Worm (Caenorhabditis elegans) whole organism, L4 larva: Measurements from ENCODE around the gene grsp-3.

Source experiments
- D1046.2 ChIP-seq: fragments of 200-800 bp; sonication (Bioruptor generic); IDR thresholded peaks from 2 replicates; pipeline ENCODE4 v1.3.6; 2022; ENCODE audit warnings: missing genetic modification characterization, missing compliant biosample characterization
- F44E2.7 ChIP-seq: fragments of 200-800 bp; sonication (Bioruptor generic); IDR thresholded peaks from 2 replicates; pipeline ENCODE4 v2.1.2; 2022; ENCODE audit warnings: missing genetic modification characterization, missing compliant biosample characterization
- F49E8.2 ChIP-seq: sonication (generic microtip); optimal IDR thresholded peaks from 2 replicates; lab custom pipeline; 2016; ENCODE audit warnings: missing compliant biosample characterization, mild to moderate bottlenecking, missing genetic modification characterization, borderline replicate concordance
- T26A8.4 ChIP-seq: fragments of 200-800 bp; sonication (Bioruptor generic); IDR thresholded peaks from 2 replicates; pipeline ENCODE4 v1.3.6; 2022; ENCODE audit warnings: missing genetic modification characterization, missing compliant biosample characterization
- Y105C5A.15 ChIP-seq: fragments of 200-800 bp; sonication (Bioruptor generic); IDR thresholded peaks from 2 replicates; pipeline ENCODE4 v1.3.6; 2022; ENCODE audit warnings: missing genetic modification characterization, missing compliant biosample characterization
- Y75B8A.6 ChIP-seq: fragments of 200-800 bp; sonication (Bioruptor generic); IDR thresholded peaks from 2 replicates; pipeline ENCODE4 v1.3.6; 2022; ENCODE audit warnings: missing genetic modification reagents, missing genetic modification characterization, missing compliant biosample characterization
- ZK546.5 ChIP-seq, 2 experiments: sonication (generic microtip); optimal IDR thresholded peaks; 2 replicates each; lab custom pipeline; 2017; ENCODE audit warnings: missing biosample characterization in 2 of 2, missing genetic modification characterization in 2 of 2
- aha-1 ChIP-seq: fragments of 150-350 bp; peaks from one replicate; lab custom pipeline; 2014; ENCODE audit warnings: missing biosample characterization, missing genetic modification characterization
- ama-1 ChIP-seq: fragments of 150-350 bp; optimal IDR thresholded peaks from 2 replicates; lab custom pipeline; 2014; ENCODE audit warnings: inconsistent platforms, mixed read lengths
- arid-1 ChIP-seq: fragments of 200-800 bp; sonication (Bioruptor generic); conservative IDR thresholded peaks from 2 replicates; pipeline ENCODE4 v1.3.6; 2022; ENCODE audit warnings: missing genetic modification reagents, missing genetic modification characterization, missing compliant biosample characterization
- attf-4 ChIP-seq: sonication (generic microtip); optimal IDR thresholded peaks from 3 replicates; lab custom pipeline; 2017; ENCODE audit warnings: missing biosample characterization, missing genetic modification characterization
- ceh-62 ChIP-seq: sonication (generic microtip); optimal IDR thresholded peaks from 2 replicates; lab custom pipeline; 2017; ENCODE audit warnings: missing biosample characterization, missing genetic modification characterization
- ceh-82 ChIP-seq: sonication (generic microtip); optimal IDR thresholded peaks from 2 replicates; lab custom pipeline; 2017; ENCODE audit warnings: missing biosample characterization, missing genetic modification characterization
- ctbp-1 ChIP-seq: fragments of 200-800 bp; sonication (Bioruptor generic); IDR thresholded peaks from 2 replicates; pipeline ENCODE4 v1.3.6; 2022; ENCODE audit warnings: missing genetic modification reagents, missing genetic modification characterization, missing compliant biosample characterization
- daf-12 ChIP-seq: fragments of 150-350 bp; optimal IDR thresholded peaks from 2 replicates; lab custom pipeline; 2014; ENCODE audit warnings: missing biosample characterization, missing genetic modification reagents, missing genetic modification characterization
- daf-8 ChIP-seq: fragments of 200-800 bp; sonication (Bioruptor generic); IDR thresholded peaks from 2 replicates; pipeline ENCODE4 v1.3.6; 2022; ENCODE audit warnings: missing genetic modification characterization, missing compliant biosample characterization
- dmd-9 ChIP-seq: fragments of 200-800 bp; sonication (Bioruptor generic); IDR thresholded peaks from 2 replicates; pipeline ENCODE4 v1.3.6; 2022; ENCODE audit warnings: missing genetic modification reagents, missing genetic modification characterization, missing compliant biosample characterization
- duxl-1 ChIP-seq: sonication (generic microtip); optimal IDR thresholded peaks from 2 replicates; lab custom pipeline; 2016; ENCODE audit warnings: mild to moderate bottlenecking, missing genetic modification characterization, moderate library complexity, missing compliant biosample characterization; ENCODE audit not compliant: poor library complexity
- egl-27 ChIP-seq: sonication (generic microtip); optimal IDR thresholded peaks from 3 replicates; lab custom pipeline; 2017; ENCODE audit warnings: missing biosample characterization, missing genetic modification reagents, missing genetic modification characterization
- fos-1 ChIP-seq: fragments of 150-350 bp; optimal IDR thresholded peaks from 2 replicates; lab custom pipeline; 2014; ENCODE audit warnings: missing biosample characterization, missing genetic modification characterization
- gei-8 ChIP-seq: fragments of 200-800 bp; sonication (Bioruptor generic); optimal IDR thresholded peaks from 2 replicates; lab custom pipeline; 2018; ENCODE audit warnings: mild to moderate bottlenecking, missing genetic modification characterization, missing compliant biosample characterization
- hlh-11 ChIP-seq: fragments of 200-800 bp; sonication (Bioruptor generic); optimal IDR thresholded peaks from 2 replicates; lab custom pipeline; 2018; ENCODE audit warnings: mild to moderate bottlenecking, missing genetic modification characterization, missing compliant biosample characterization
- jun-1 ChIP-seq: fragments of 150-350 bp; optimal IDR thresholded peaks from 2 replicates; lab custom pipeline; 2014; ENCODE audit warnings: missing biosample characterization, missing genetic modification reagents, missing genetic modification characterization
- lim-7 ChIP-seq: fragments of 200-800 bp; sonication (Bioruptor generic); IDR thresholded peaks from 2 replicates; pipeline ENCODE4 v1.3.6; 2022; ENCODE audit warnings: missing genetic modification characterization, missing compliant biosample characterization
- lin-13 ChIP-seq: fragments of 150-350 bp; optimal IDR thresholded peaks from 2 replicates; lab custom pipeline; 2014; ENCODE audit warnings: missing biosample characterization, missing genetic modification reagents, missing genetic modification characterization
- lsy-2 ChIP-seq, 2 experiments: fragments of 150-350 bp in 1 of 2; sonication (generic microtip) in 1 of 2; optimal IDR thresholded peaks; 2 replicates each; lab custom pipeline; 2014 to 2017; ENCODE audit warnings: missing biosample characterization in 2 of 2, missing genetic modification characterization in 2 of 2
- mdt-29 ChIP-seq: fragments of 200-800 bp; sonication (Bioruptor generic); IDR thresholded peaks from 2 replicates; pipeline ENCODE4 v1.3.6; 2022; ENCODE audit warnings: missing genetic modification reagents, missing genetic modification characterization, missing compliant biosample characterization
- mes-2 ChIP-seq: sonication (generic microtip); optimal IDR thresholded peaks from 2 replicates; lab custom pipeline; 2016; ENCODE audit warnings: missing genotype, mild to moderate bottlenecking, missing genetic modification characterization, missing compliant biosample characterization; ENCODE audit not compliant: poor library complexity, severe bottlenecking
- nhr-102 ChIP-seq: sonication (generic microtip); optimal IDR thresholded peaks from 2 replicates; lab custom pipeline; 2016; ENCODE audit warnings: mild to moderate bottlenecking, missing genetic modification characterization, moderate library complexity, missing compliant biosample characterization
- nhr-11 ChIP-seq: fragments of 150-350 bp; optimal IDR thresholded peaks from 2 replicates; lab custom pipeline; 2014; ENCODE audit warnings: missing biosample characterization, missing genetic modification characterization
- nhr-28 ChIP-seq: fragments of 150-350 bp; optimal IDR thresholded peaks from 2 replicates; lab custom pipeline; 2014; ENCODE audit warnings: missing biosample characterization, missing genetic modification characterization
- nhr-42 ChIP-seq: fragments of 200-800 bp; sonication (Bioruptor generic); IDR thresholded peaks from 2 replicates; pipeline ENCODE4 v1.3.6; 2022; ENCODE audit warnings: missing genetic modification characterization, missing compliant biosample characterization
- nhr-77 ChIP-seq: fragments of 150-350 bp; optimal IDR thresholded peaks from 2 replicates; lab custom pipeline; 2014; ENCODE audit warnings: missing biosample characterization, missing genetic modification characterization
- sdz-12 ChIP-seq: fragments of 200-800 bp; sonication (Bioruptor generic); optimal IDR thresholded peaks from 2 replicates; lab custom pipeline; 2018; ENCODE audit warnings: mild to moderate bottlenecking, missing genetic modification characterization, missing compliant biosample characterization
- skn-1 ChIP-seq: fragments of 150-350 bp; optimal IDR thresholded peaks from 2 replicates; lab custom pipeline; 2014; ENCODE audit warnings: missing biosample characterization, missing genetic modification characterization
- snpc-1.2 ChIP-seq: fragments of 200-800 bp; sonication (Bioruptor generic); IDR thresholded peaks from 2 replicates; pipeline ENCODE4 v1.3.6; 2022; ENCODE audit warnings: missing genetic modification reagents, missing genetic modification characterization, missing compliant biosample characterization
- spr-1 ChIP-seq: sonication (generic microtip); optimal IDR thresholded peaks from 2 replicates; lab custom pipeline; 2016; ENCODE audit warnings: mild to moderate bottlenecking, missing genetic modification characterization, missing compliant biosample characterization
- spr-3 ChIP-seq: fragments of 200-800 bp; sonication (Bioruptor generic); optimal IDR thresholded peaks from 2 replicates; lab custom pipeline; 2018; ENCODE audit warnings: mild to moderate bottlenecking, missing genetic modification characterization, missing compliant biosample characterization
- tra-1 ChIP-seq: fragments of 200-800 bp; sonication (Bioruptor generic); IDR thresholded peaks from 2 replicates; pipeline ENCODE4 v1.3.6; 2022; ENCODE audit warnings: missing genetic modification reagents, missing genetic modification characterization, missing compliant biosample characterization
- vab-7 ChIP-seq: fragments of 200-800 bp; sonication (Bioruptor generic); IDR thresholded peaks from 2 replicates; pipeline ENCODE4 v1.3.6; 2022; ENCODE audit warnings: missing genetic modification reagents, missing genetic modification characterization, missing compliant biosample characterization
- zfp-2 ChIP-seq: sonication (generic microtip); optimal IDR thresholded peaks from 2 replicates; lab custom pipeline; 2016; ENCODE audit warnings: mild to moderate bottlenecking, missing genetic modification characterization, missing compliant biosample characterization
- zip-11 ChIP-seq: fragments of 200-800 bp; sonication (Bioruptor generic); IDR thresholded peaks from 2 replicates; pipeline ENCODE4 v1.3.6; 2022; ENCODE audit warnings: missing genetic modification characterization, missing compliant biosample characterization

grsp-3 gene

ce11 chrIV:7159586-7159985, 27.9 kb upstream of the grsp-3 start:
- TF ChIP-seq F44E2.7 (GFP tag; lab: Robert Waterston, UW) (no peak), nhr-11 (tag; lab: Kevin White, UChicago) (no peak), D1046.2 (GFP tag; lab: Robert Waterston, UW) (no peak), spr-3 (no peak), daf-12 (tag; lab: Kevin White, UChicago) (no peak), lsy-2 (tag; optimal IDR thresholded peaks at IDR 0.05; lab: Kevin White, UChicago) (no peak), Y75B8A.6 (GFP tag; lab: Robert Waterston, UW) (no peak), vab-7 (GFP tag; lab: Robert Waterston, UW) (no peak), tra-1 (GFP tag; lab: Robert Waterston, UW) (no peak), Y105C5A.15 (no peak), ZK546.5 (tag; optimal IDR thresholded peaks at IDR 0.05; lab: Kevin White, UChicago) (no peak), T26A8.4 (no peak), egl-27 (no peak), nhr-102 (tag; lab: Kevin White, UChicago) (no peak), spr-1 (tag; lab: Kevin White, UChicago) (no peak)

ce11 chrIV:7158161-7158560, 26.4 kb upstream of the grsp-3 start:
- TF ChIP-seq aha-1 (tag; lab: Kevin White, UChicago) = peak; percentile 94
- TF ChIP-seq gei-8 (GFP tag; lab: Kevin White, UChicago) = no peak
- TF ChIP-seq, all 104 proteins: peak for 1

- no peak for TF ChIP-seq nhr-42
- TF ChIP-seq ama-1 (lab: Kevin White, UChicago) = no peak
- no peak for TF ChIP-seq gei-8 (GFP tag; lab: Kevin White, UChicago)
- TF ChIP-seq ZK546.5 (tag; optimal IDR thresholded peaks at IDR 0.05; lab: Kevin White, UChicago) = no peak
- no peak for TF ChIP-seq lim-7 (GFP tag; lab: Robert Waterston, UW)
- no peak for TF ChIP-seq snpc-1.2 (GFP tag; lab: Robert Waterston, UW)
- TF ChIP-seq aha-1 (tag; lab: Kevin White, UChicago) = peak; percentile 67
- no peak for TF ChIP-seq ctbp-1
- no peak for TF ChIP-seq F44E2.7 (GFP tag; lab: Robert Waterston, UW)
These were observed 24.6 kb upstream of the grsp-3 start, which contains the start of gene maph-9 for ce11 chrIV:7156356-7156755. TSS of gene maph-9 (plus strand) at chrIV:7156628.

ce11 chrIV:7154356-7154755, 22.6 kb upstream of the grsp-3 start, which contains the start of gene C34D4.2:
TSS of gene C34D4.2 (plus strand) at chrIV:7154656.
- no peak for TF ChIP-seq zip-11 (GFP tag; lab: Robert Waterston, UW)
- TF ChIP-seq lsy-2 (tag; optimal IDR thresholded peaks at IDR 0.05; lab: Kevin White, UChicago) = no peak
- TF ChIP-seq arid-1 (GFP tag; lab: Robert Waterston, UW) = no peak
- no peak for TF ChIP-seq Y105C5A.15
- TF ChIP-seq daf-12 (tag; lab: Kevin White, UChicago) = no peak
- TF ChIP-seq nhr-28 (tag; lab: Kevin White, UChicago) = no peak
- TF ChIP-seq D1046.2 (GFP tag; lab: Robert Waterston, UW) = no peak
- TF ChIP-seq fos-1 (tag; lab: Kevin White, UChicago) = no peak
- TF ChIP-seq nhr-77 (tag; lab: Kevin White, UChicago) = no peak
- TF ChIP-seq nhr-11 (tag; lab: Kevin White, UChicago) = no peak
- no peak for TF ChIP-seq sdz-12 (GFP tag; lab: Kevin White, UChicago)
- no peak for TF ChIP-seq ceh-62 (tag; lab: Kevin White, UChicago)
- no peak for TF ChIP-seq duxl-1 (tag; lab: Kevin White, UChicago)

- TF ChIP-seq aha-1 (tag; lab: Kevin White, UChicago) = peak; percentile 10
- TF ChIP-seq jun-1 (tag; lab: Kevin White, UChicago) = no peak
These were observed 21.6 kb upstream of the grsp-3 start, which contains the start of gene C34D4.3 for ce11 chrIV:7153362-7153761. TSS of gene C34D4.3 (plus strand) at chrIV:7153662.

- TF ChIP-seq dmd-9 (GFP tag; lab: Robert Waterston, UW) (no peak), hlh-11 (tag; lab: Kevin White, UChicago) (no peak), skn-1 (no peak), nhr-102 (tag; lab: Kevin White, UChicago) (no peak), lin-13 (GFP tag; lab: Kevin White, UChicago) (no peak), zfp-2 (tag; lab: Kevin White, UChicago) (no peak), mdt-29 (GFP tag; lab: Robert Waterston, UW) (no peak), nhr-42 (no peak), vab-7 (GFP tag; lab: Robert Waterston, UW) (no peak), F49E8.2 (tag; lab: Kevin White, UChicago) (no peak), mes-2 (tag; lab: Kevin White, UChicago) (no peak), F44E2.7 (GFP tag; lab: Robert Waterston, UW) (no peak), daf-8 (GFP tag; lab: Robert Waterston, UW) (no peak), duxl-1 (tag; lab: Kevin White, UChicago) (no peak), ceh-82 (no peak), attf-4 (no peak)
These were observed 20.7 kb upstream of the grsp-3 start, which contains the start of gene col-113 for ce11 chrIV:7152409-7152808. TSS of gene col-113 (minus strand) at chrIV:7152509.
